Worm (Caenorhabditis elegans) whole organism, L1 larva: ENCODE data around the gene sams-5.

Experiments
- C04F5.9 ChIP-seq: sonication (generic microtip); optimal IDR thresholded peaks from 2 replicates; lab custom pipeline; 2016; ENCODE audit warnings: missing genetic modification characterization, missing compliant biosample characterization
- elt-3 ChIP-seq, 6 experiments: fragments of 150-350 bp in 1 of 6; sonication (generic microtip); optimal IDR thresholded peaks; 2 replicates each; lab custom pipeline; 2017 to 2018; ENCODE audit warnings: missing biosample characterization in 6 of 6, missing genetic modification characterization in 6 of 6, inconsistent platforms in 1 of 6
- fkh-10 ChIP-seq: sonication (generic microtip); optimal IDR thresholded peaks from 2 replicates; lab custom pipeline; 2017; ENCODE audit warnings: missing biosample characterization, missing genetic modification reagents, missing genetic modification characterization
- jun-1 ChIP-seq: fragments of 150-350 bp; optimal IDR thresholded peaks from 2 replicates; lab custom pipeline; 2014; ENCODE audit warnings: missing biosample characterization, missing genetic modification reagents, missing genetic modification characterization
- lin-13 ChIP-seq: fragments of 150-350 bp; optimal IDR thresholded peaks from 2 replicates; lab custom pipeline; 2014; ENCODE audit warnings: missing biosample characterization, missing genetic modification reagents, missing genetic modification characterization
- nhr-90 ChIP-seq: sonication (generic microtip); optimal IDR thresholded peaks from 2 replicates; lab custom pipeline; 2016; ENCODE audit warnings: mild to moderate bottlenecking, missing genetic modification characterization, missing compliant biosample characterization; ENCODE audit not compliant: poor library complexity
- rnt-1 ChIP-seq: sonication (generic microtip); optimal IDR thresholded peaks from 2 replicates; lab custom pipeline; 2016; ENCODE audit warnings: mild to moderate bottlenecking, missing genetic modification characterization, moderate library complexity, missing compliant biosample characterization
- snpc-4 ChIP-seq: fragments of 150-350 bp; optimal IDR thresholded peaks from 2 replicates; lab custom pipeline; 2014; ENCODE audit warnings: missing biosample characterization, missing genetic modification characterization
- ztf-4 ChIP-seq: fragments of 150-350 bp; optimal IDR thresholded peaks from 2 replicates; lab custom pipeline; 2014; ENCODE audit warnings: missing biosample characterization, missing genetic modification characterization

DNA sequence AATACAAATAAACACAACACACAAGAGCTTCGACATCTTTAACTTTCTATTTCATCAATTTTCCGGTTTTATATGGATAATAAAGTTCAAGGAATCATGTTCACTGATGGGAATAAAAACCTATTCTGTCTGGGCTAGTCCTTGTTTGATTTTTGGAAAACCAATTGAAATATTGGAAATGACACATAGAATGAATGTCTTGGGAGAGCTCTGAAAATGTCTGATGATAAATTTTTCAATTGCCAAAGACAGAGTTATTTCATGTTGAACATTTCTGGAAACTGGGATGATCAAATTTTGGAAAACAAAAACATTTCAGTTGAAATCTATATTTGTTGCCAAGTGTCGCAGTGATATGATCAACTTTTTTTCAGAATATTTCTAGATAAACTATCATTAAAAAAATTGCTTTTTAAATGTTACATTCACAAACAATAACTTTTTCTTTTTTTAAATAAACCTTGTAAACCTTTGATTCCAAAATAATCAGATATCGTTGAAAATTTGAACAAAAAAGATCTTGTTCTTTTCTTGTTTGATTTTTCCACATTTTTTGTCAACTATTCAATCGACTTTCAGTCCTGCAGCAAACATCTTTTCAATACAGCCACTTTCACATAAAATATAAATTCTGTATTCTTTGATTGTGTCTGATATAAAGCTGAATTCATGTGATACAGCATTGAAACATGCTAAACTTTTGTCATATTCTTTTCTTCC is 41.7 kb downstream of the sams-5 start, which contains the start of the genes F58F9.6 and F58F9.8:
- no peak for TF ChIP-seq lin-13
- no peak for TF ChIP-seq jun-1 (tag; lab: Kevin White, UChicago)
- no peak for TF ChIP-seq C04F5.9 (tag; lab: Kevin White, UChicago)
- TF ChIP-seq nhr-90 (tag; lab: Kevin White, UChicago) = no peak
- TF ChIP-seq rnt-1 (tag; lab: Kevin White, UChicago) = no peak
- TF ChIP-seq ztf-4 (tag; lab: Kevin White, UChicago) = no peak
- TF ChIP-seq snpc-4 (tag; lab: Kevin White, UChicago) = no peak
- no peak for TF ChIP-seq fkh-10 (GFP tag; lab: Kevin White, UChicago)
- TF ChIP-seq elt-3 (tag; optimal IDR thresholded peaks at IDR 0.05; lab: Kevin White, UChicago) = no peak
